Fruit fly (Drosophila melanogaster) whole organism, embryonic: ENCODE measurements around the gene nAChRalpha6.
A peak's percentile ranks its signal among the peaks of the same experiment; 100 is the strongest.

Experiments
- ATbp ChIP-seq: fragments of 200-800 bp; sonication (Bioruptor generic); optimal IDR thresholded peaks from 2 replicates; lab custom pipeline; 2017; ENCODE audit warnings: missing biosample characterization, mild to moderate bottlenecking, missing genetic modification characterization, missing genetic modification reagents
- Abd-B ChIP-seq: fragments of 200-800 bp; sonication (Bioruptor generic); optimal IDR thresholded peaks from 2 replicates; lab custom pipeline; 2018; ENCODE audit warnings: missing biosample characterization, mild to moderate bottlenecking, missing genetic modification characterization, moderate library complexity
- C15 ChIP-seq: fragments of 200-800 bp; sonication (Bioruptor generic); IDR thresholded peaks from 3 replicates; pipeline ENCODE4 v1.3.6; 2022; ENCODE audit warnings: missing biosample characterization, missing genetic modification characterization
- CG10147 ChIP-seq: fragments of 200-800 bp; sonication (Bioruptor generic); optimal IDR thresholded peaks from 2 replicates; lab custom pipeline; 2019; ENCODE audit warnings: missing biosample characterization, mild to moderate bottlenecking, missing genetic modification characterization, moderate library complexity
- CG10543 ChIP-seq: fragments of 200-800 bp; sonication (Bioruptor generic); optimal IDR thresholded peaks from 3 replicates; lab custom pipeline; 2017; ENCODE audit warnings: missing biosample characterization, mild to moderate bottlenecking, missing genetic modification characterization, moderate library complexity
- CG10959 ChIP-seq: fragments of 200-800 bp; sonication (Bioruptor generic); IDR thresholded peaks from 2 replicates; pipeline ENCODE4 v1.3.6; 2022; ENCODE audit warnings: missing biosample characterization, missing genetic modification characterization
- CG12104 ChIP-seq: fragments of 200-800 bp; sonication (Bioruptor generic); optimal IDR thresholded peaks from 3 replicates; lab custom pipeline; 2016; ENCODE audit warnings: missing biosample characterization, missing genetic modification characterization
- CG12769 ChIP-seq: fragments of 200-800 bp; sonication (Bioruptor generic); optimal IDR thresholded peaks from 2 replicates; lab custom pipeline; 2019; ENCODE audit warnings: missing biosample characterization, mild to moderate bottlenecking, missing genetic modification characterization, moderate library complexity
- CG13296 ChIP-seq: fragments of 200-800 bp; sonication (Bioruptor generic); optimal IDR thresholded peaks from 3 replicates; lab custom pipeline; 2018; ENCODE audit warnings: missing biosample characterization, mild to moderate bottlenecking, missing genetic modification characterization
- CG13775 ChIP-seq: fragments of 200-800 bp; sonication (Bioruptor generic); optimal IDR thresholded peaks from 3 replicates; lab custom pipeline; 2017; ENCODE audit warnings: missing biosample characterization, mild to moderate bottlenecking, missing genetic modification characterization
- CG14441 ChIP-seq: fragments of 200-800 bp; sonication (Bioruptor generic); IDR thresholded peaks from 2 replicates; pipeline ENCODE4 v1.3.6; 2022; ENCODE audit warnings: missing biosample characterization, missing genetic modification characterization
- CG14965 ChIP-seq: fragments of 200-800 bp; sonication (Bioruptor generic); optimal IDR thresholded peaks from 2 replicates; lab custom pipeline; 2016; ENCODE audit warnings: missing biosample characterization, missing genetic modification characterization, borderline replicate concordance
- CG15514 ChIP-seq: fragments of 200-800 bp; sonication (Bioruptor generic); optimal IDR thresholded peaks from 3 replicates; lab custom pipeline; 2017; ENCODE audit warnings: missing biosample characterization, missing genetic modification characterization, mild to moderate bottlenecking, moderate library complexity, missing genetic modification reagents
- CG1603 ChIP-seq: fragments of 200-800 bp; sonication (Bioruptor generic); optimal IDR thresholded peaks from 2 replicates; lab custom pipeline; 2019; ENCODE audit warnings: missing biosample characterization, mild to moderate bottlenecking, missing genetic modification characterization, moderate library complexity
- CG32767 ChIP-seq: fragments of 200-800 bp; sonication (Bioruptor generic); IDR thresholded peaks from 2 replicates; pipeline ENCODE4 v1.3.6; 2022; ENCODE audit warnings: missing biosample characterization, missing genetic modification characterization
- CG33557 ChIP-seq: fragments of 200-800 bp; sonication (Bioruptor generic); optimal IDR thresholded peaks from 2 replicates; lab custom pipeline; 2019; ENCODE audit warnings: missing biosample characterization, mild to moderate bottlenecking, missing genetic modification characterization, moderate library complexity
- CG4328 ChIP-seq: fragments of 200-800 bp; sonication (Bioruptor generic); optimal IDR thresholded peaks from 3 replicates; lab custom pipeline; 2017; ENCODE audit warnings: missing biosample characterization, missing genetic modification reagents, missing genetic modification characterization
- D ChIP-seq, 2 experiments: fragments of 200-800 bp in 1 of 2; fragments of >200 bp in 1 of 2; sonication (Bioruptor generic) in 1 of 2; optimal IDR thresholded peaks; 2 replicates in 1 of 2; 3 replicates in 1 of 2; lab custom pipeline; 2017; ENCODE audit warnings: mild to moderate bottlenecking in 1 of 2, missing biosample characterization in 1 of 2, missing genetic modification characterization in 1 of 2, missing genetic modification reagents in 1 of 2
- Hr39 ChIP-seq: fragments of >200 bp; optimal IDR thresholded peaks from 2 replicates; lab custom pipeline; 2017
- Hr51 ChIP-seq, 2 experiments: fragments of 200-800 bp; sonication (Bioruptor generic); optimal IDR thresholded peaks; 2 replicates in 1 of 2; 3 replicates in 1 of 2; lab custom pipeline; 2016 to 2018; ENCODE audit warnings: missing biosample characterization in 2 of 2, missing genetic modification characterization in 2 of 2, mild to moderate bottlenecking in 1 of 2, moderate library complexity in 1 of 2
- Hr78 ChIP-seq, 2 experiments: fragments of 200-800 bp in 1 of 2; fragments of >200 bp in 1 of 2; sonication (Bioruptor generic) in 1 of 2; optimal IDR thresholded peaks; 2 replicates each; lab custom pipeline; 2017 to 2019; ENCODE audit warnings: missing biosample characterization in 2 of 2, missing genetic modification characterization in 2 of 2, mild to moderate bottlenecking in 1 of 2, moderate library complexity in 1 of 2
- Hsf ChIP-seq: fragments of 200-800 bp; sonication (Bioruptor generic); optimal IDR thresholded peaks from 3 replicates; lab custom pipeline; 2016; ENCODE audit warnings: missing biosample characterization, missing genetic modification characterization
- Jarid2 ChIP-seq: fragments of 200-800 bp; sonication (Bioruptor generic); optimal IDR thresholded peaks from 3 replicates; lab custom pipeline; 2017; ENCODE audit warnings: mild to moderate bottlenecking, missing biosample characterization, missing genetic modification reagents, missing genetic modification characterization
- MBD-R2 ChIP-seq: fragments of 200-800 bp; sonication (Bioruptor generic); IDR thresholded peaks from 2 replicates; pipeline ENCODE4 v1.3.6; 2022; ENCODE audit warnings: missing biosample characterization, missing genetic modification characterization
- Meics ChIP-seq: fragments of 200-800 bp; sonication (Bioruptor generic); optimal IDR thresholded peaks from 2 replicates; lab custom pipeline; 2017; ENCODE audit warnings: missing biosample characterization, mild to moderate bottlenecking, missing genetic modification characterization
- Myb ChIP-seq: fragments of 200-800 bp; sonication (Bioruptor generic); optimal IDR thresholded peaks from 2 replicates; lab custom pipeline; 2016; ENCODE audit warnings: missing biosample characterization, missing genetic modification characterization
- NfI ChIP-seq: fragments of 200-800 bp; sonication (Bioruptor generic); optimal IDR thresholded peaks from 3 replicates; lab custom pipeline; 2018; ENCODE audit warnings: missing biosample characterization, mild to moderate bottlenecking, missing genetic modification characterization, moderate library complexity
- Rfx ChIP-seq: fragments of 200-800 bp; sonication (Bioruptor generic); IDR thresholded peaks from 2 replicates; pipeline ENCODE4 v1.3.6; 2022; ENCODE audit warnings: missing biosample characterization, missing genetic modification characterization
- Scr ChIP-seq: fragments of 200-800 bp; sonication (Bioruptor generic); IDR thresholded peaks from 2 replicates; pipeline ENCODE4 v1.3.6; 2022; ENCODE audit warnings: missing biosample characterization, missing genetic modification characterization; ENCODE audit not compliant: partially characterized antibody
- Sin3A ChIP-seq: fragments of >200 bp; optimal IDR thresholded peaks from 2 replicates; lab custom pipeline; 2018
- Vsx1 ChIP-seq: fragments of 200-800 bp; sonication (Bioruptor generic); optimal IDR thresholded peaks from 2 replicates; lab custom pipeline; 2017; ENCODE audit warnings: missing biosample characterization, mild to moderate bottlenecking, missing genetic modification characterization, missing genetic modification reagents
- Xbp1 ChIP-seq: fragments of 200-800 bp; sonication (Bioruptor generic); optimal IDR thresholded peaks from 3 replicates; lab custom pipeline; 2016; ENCODE audit warnings: missing biosample characterization, mild to moderate bottlenecking, missing genetic modification characterization
- Xrp1 ChIP-seq: fragments of 200-800 bp; sonication (Bioruptor generic); IDR thresholded peaks from 2 replicates; pipeline ENCODE4 v1.3.6; 2022; ENCODE audit warnings: missing biosample characterization, missing genetic modification characterization
- crol ChIP-seq: fragments of 200-800 bp; sonication (Bioruptor generic); IDR thresholded peaks from 2 replicates; pipeline ENCODE4 v1.3.6; 2022; ENCODE audit warnings: missing biosample characterization, missing genetic modification characterization
- cwo ChIP-seq: fragments of 200-800 bp; sonication (Bioruptor generic); optimal IDR thresholded peaks from 3 replicates; lab custom pipeline; 2017; ENCODE audit warnings: missing biosample characterization, missing genetic modification characterization, mild to moderate bottlenecking, moderate library complexity, missing genetic modification reagents
- fu2 ChIP-seq: fragments of 200-800 bp; sonication (Bioruptor generic); optimal IDR thresholded peaks from 2 replicates; lab custom pipeline; 2016; ENCODE audit warnings: missing biosample characterization, missing genetic modification characterization
- grn ChIP-seq: fragments of 200-800 bp; sonication (Bioruptor generic); optimal IDR thresholded peaks from 3 replicates; lab custom pipeline; 2017; ENCODE audit warnings: missing biosample characterization, missing genetic modification characterization
- hkb ChIP-seq, 2 experiments: fragments of 200-800 bp in 1 of 2; fragments of >200 bp in 1 of 2; sonication (Bioruptor generic) in 1 of 2; IDR thresholded peaks in 1 of 2; optimal IDR thresholded peaks in 1 of 2; 2 replicates each; pipeline versions ENCODE4 v1.3.6 to Lab custom; 2017 to 2022; ENCODE audit warnings: missing biosample characterization in 1 of 2, missing genetic modification characterization in 1 of 2
- hth ChIP-seq: fragments of >200 bp; optimal IDR thresholded peaks from 2 replicates; lab custom pipeline; 2017; ENCODE audit warnings: inconsistent platforms
- lilli ChIP-seq: fragments of 200-800 bp; sonication (Bioruptor generic); optimal IDR thresholded peaks from 3 replicates; lab custom pipeline; 2016; ENCODE audit warnings: missing biosample characterization, missing genetic modification characterization
- lmd ChIP-seq: fragments of 200-800 bp; sonication (Bioruptor generic); IDR thresholded peaks from 2 replicates; pipeline ENCODE4 v1.3.6; 2022; ENCODE audit warnings: missing biosample characterization, missing genetic modification characterization
- pum ChIP-seq: fragments of 200-800 bp; sonication (Bioruptor generic); optimal IDR thresholded peaks from 2 replicates; lab custom pipeline; 2016; ENCODE audit warnings: missing biosample characterization, missing genetic modification characterization
- row ChIP-seq: fragments of 200-800 bp; sonication (Bioruptor generic); IDR thresholded peaks from 3 replicates; pipeline ENCODE4 v1.3.6; 2022; ENCODE audit warnings: missing biosample characterization, missing genetic modification characterization
- sc ChIP-seq, 3 experiments: fragments of >200 bp in 2 of 3; fragments of 200-800 bp in 1 of 3; sonication (Bioruptor generic) in 1 of 3; optimal IDR thresholded peaks; 2 replicates in 2 of 3; 3 replicates in 1 of 3; lab custom pipeline; 2017; ENCODE audit warnings: mild to moderate bottlenecking in 1 of 3, missing biosample characterization in 1 of 3, missing genetic modification characterization in 1 of 3, missing genetic modification reagents in 1 of 3
- scrt ChIP-seq: fragments of 200-800 bp; sonication (Bioruptor generic); optimal IDR thresholded peaks from 2 replicates; lab custom pipeline; 2018; ENCODE audit warnings: missing biosample characterization, mild to moderate bottlenecking, missing genetic modification characterization, moderate library complexity
- tio ChIP-seq: fragments of 200-800 bp; sonication (Bioruptor generic); optimal IDR thresholded peaks from 2 replicates; lab custom pipeline; 2017; ENCODE audit warnings: missing biosample characterization, missing genetic modification characterization, inconsistent platforms
- trem ChIP-seq: fragments of 200-800 bp; optimal IDR thresholded peaks from 3 replicates; lab custom pipeline; 2019; ENCODE audit warnings: missing biosample characterization, mild to moderate bottlenecking, missing genetic modification characterization, moderate library complexity
- unc-4 ChIP-seq: fragments of 200-800 bp; sonication (Bioruptor generic); IDR thresholded peaks from 2 replicates; pipeline ENCODE4 v1.3.6; 2022; ENCODE audit warnings: missing biosample characterization, missing genetic modification characterization; ENCODE audit not compliant: partially characterized antibody
- vfl ChIP-seq: fragments of 200-800 bp; sonication (Bioruptor generic); optimal IDR thresholded peaks from 2 replicates; lab custom pipeline; 2016; ENCODE audit warnings: missing biosample characterization, missing genetic modification characterization
- zfh2 ChIP-seq: fragments of 200-800 bp; sonication (Bioruptor generic); optimal IDR thresholded peaks from 2 replicates; lab custom pipeline; 2016; ENCODE audit warnings: missing biosample characterization, missing genetic modification characterization

The nAChRalpha6 gene

dm6 chr2L:9887856-9888269 lies 1.8 kb upstream of the nAChRalpha6 start, which contains the start of gene Fkbp59 (continued):
- TF ChIP-seq scrt (GFP tag; lab: Kevin White, UChicago) (no peak), Jarid2 (no peak), CG12769 (tag; lab: Kevin White, UChicago) (no peak), Hr51 (GFP tag; optimal IDR thresholded peaks at IDR 0.05; lab: Kevin White, UChicago) (peak in 1 of 2 experiments; percentile 37), CG14441 (no peak), Xbp1 (GFP tag; lab: Kevin White, UChicago) (peak; percentile 40), crol (GFP tag; lab: Robert Waterston, UW) (no peak), CG13775 (GFP tag; lab: Kevin White, UChicago) (no peak), CG4328 (GFP tag; lab: Kevin White, UChicago) (no peak), CG14965 (GFP tag; lab: Kevin White, UChicago) (no peak), Abd-B (GFP tag; lab: Kevin White, UChicago) (no peak), Meics (GFP tag; lab: Kevin White, UChicago) (no peak), C15 (GFP tag; lab: Robert Waterston, UW) (no peak), NfI (GFP tag; lab: Kevin White, UChicago) (no peak), Xrp1 (no peak), tio (GFP tag; lab: Kevin White, UChicago) (no peak), ATbp (no peak), CG1603 (tag; lab: Kevin White, UChicago) (peak; percentile 63), CG32767 (GFP tag; lab: Robert Waterston, UW) (no peak), MBD-R2 (GFP tag; lab: Robert Waterston, UW) (peak; percentile 90), CG13296 (GFP tag; lab: Kevin White, UChicago) (no peak), Hr39 (lab: Kevin White, UChicago) (no peak), unc-4 (peak; percentile 60), trem (tag; lab: Kevin White, UChicago) (peak; percentile 27), CG33557 (GFP tag; lab: Kevin White, UChicago) (no peak), grn (GFP tag; lab: Kevin White, UChicago) (no peak), Scr (peak; percentile 76), pum (GFP tag; lab: Kevin White, UChicago) (no peak), vfl (no peak), lilli (GFP tag; lab: Kevin White, UChicago) (peak; percentile 18), Vsx1 (peak; percentile 99), Hr78 (GFP tag; optimal IDR thresholded peaks at IDR 0.05; lab: Kevin White, UChicago) (no peak), lmd (GFP tag; lab: Robert Waterston, UW) (no peak), CG10147 (GFP tag; lab: Kevin White, UChicago) (no peak), CG10543 (no peak), hkb (optimal IDR thresholded peaks at IDR 0.05; lab: Kevin White, UChicago) (no peak), hkb (GFP tag; IDR thresholded peaks at IDR 0.05; lab: Robert Waterston, UW) (no peak), sc (optimal IDR thresholded peaks at IDR 0.05; lab: Kevin White, UChicago) (no peak), sc (GFP tag; optimal IDR thresholded peaks at IDR 0.05; lab: Kevin White, UChicago) (no peak), Myb (GFP tag; lab: Kevin White, UChicago) (peak; percentile 39), Sin3A (no peak), zfh2 (no peak), CG10959 (GFP tag; lab: Robert Waterston, UW) (no peak), Hsf (GFP tag; lab: Kevin White, UChicago) (peak; percentile 17), hth (lab: Kevin White, UChicago) (no peak), CG15514 (GFP tag; lab: Kevin White, UChicago) (peak; percentile 33), cwo (GFP tag; lab: Kevin White, UChicago) (no peak), fu2 (GFP tag; lab: Kevin White, UChicago) (no peak), row (GFP tag; lab: Robert Waterston, UW) (no peak; the same call in 2 of the 3 replicates), D (optimal IDR thresholded peaks at IDR 0.05; lab: Kevin White, UChicago) (no peak), D (GFP tag; optimal IDR thresholded peaks at IDR 0.05; lab: Kevin White, UChicago) (no peak), CG12104 (GFP tag; lab: Kevin White, UChicago) (no peak), Rfx (peak; percentile 59)
